Fruit fly (Drosophila melanogaster): ENCODE measurements around the gene Pex12.

Pex12 gene

dm6 chr2L:856001-856400 is 40.2 kb downstream of the Pex12 start (continued):
- TF ChIP-seq tx (GFP tag; optimal IDR thresholded peaks at IDR 0.05) = no peak
- no peak for TF ChIP-seq usp (GFP tag; optimal IDR thresholded peaks at IDR 0.05)
- TF ChIP-seq ftz-f1 (GFP tag; optimal IDR thresholded peaks at IDR 0.05) = no peak
- TF ChIP-seq Dfd (GFP tag; optimal IDR thresholded peaks at IDR 0.05) = no peak
- no peak for TF ChIP-seq CG7556 (GFP tag; optimal IDR thresholded peaks at IDR 0.05)
- TF ChIP-seq yki (optimal IDR thresholded peaks at IDR 0.05) = no peak
- TF ChIP-seq dm (GFP tag; optimal IDR thresholded peaks at IDR 0.05) = no peak
- TF ChIP-seq HmgD (GFP tag; optimal IDR thresholded peaks at IDR 0.05) = no peak
- TF ChIP-seq insv (GFP tag; optimal IDR thresholded peaks at IDR 0.05) = no peak
- no peak for TF ChIP-seq CG3995 (GFP tag; optimal IDR thresholded peaks at IDR 0.05)
- TF ChIP-seq bab2 (GFP tag; optimal IDR thresholded peaks at IDR 0.05) = no peak
- TF ChIP-seq NC2β (GFP tag; optimal IDR thresholded peaks at IDR 0.05) = no peak
- TF ChIP-seq CG33557 (GFP tag; optimal IDR thresholded peaks at IDR 0.05) = peak; percentile 31
- TF ChIP-seq pb (GFP tag; optimal IDR thresholded peaks at IDR 0.05) = no peak
- TF ChIP-seq H15 (GFP tag; IDR thresholded peaks at IDR 0.05) = no peak
- TF ChIP-seq esg (GFP tag; conservative IDR thresholded peaks at IDR 0.05) = no peak
- TF ChIP-seq ERR (GFP tag; optimal IDR thresholded peaks at IDR 0.05) = no peak
- TF ChIP-seq CG6254 (GFP tag; optimal IDR thresholded peaks at IDR 0.05) = peak; percentile 21
- no peak for TF ChIP-seq Bteb2 (GFP tag; optimal IDR thresholded peaks at IDR 0.05)
- no peak for TF ChIP-seq CG6765 (GFP tag; optimal IDR thresholded peaks at IDR 0.05)
- TF ChIP-seq CG7745 (tag; optimal IDR thresholded peaks at IDR 0.05) = no peak
- TF ChIP-seq Meics (GFP tag; optimal IDR thresholded peaks at IDR 0.05) = peak; percentile 21
- TF ChIP-seq CG2199 (GFP tag; IDR thresholded peaks at IDR 0.05) = no peak
- no peak for TF ChIP-seq CG16863 (GFP tag; optimal IDR thresholded peaks at IDR 0.05)
- TF ChIP-seq CG11723 (GFP tag; optimal IDR thresholded peaks at IDR 0.05) = no peak
- TF ChIP-seq Hr78 (GFP tag; optimal IDR thresholded peaks at IDR 0.05) = no peak
- no peak for TF ChIP-seq MBD-R2 (GFP tag; IDR thresholded peaks at IDR 0.05)
- TF ChIP-seq CG17328 (GFP tag; IDR thresholded peaks at IDR 0.05) = no peak
- TF ChIP-seq BtbVII (GFP tag; optimal IDR thresholded peaks at IDR 0.05) = peak; percentile 15
- TF ChIP-seq CG17802 (tag; optimal IDR thresholded peaks at IDR 0.05) = no peak
- TF ChIP-seq Hey (tag; optimal IDR thresholded peaks at IDR 0.05) = no peak
- TF ChIP-seq eve (GFP tag; optimal IDR thresholded peaks at IDR 0.05) = no peak
- TF ChIP-seq CG3726 (GFP tag; IDR thresholded peaks at IDR 0.05) = no peak
- peak; percentile 73 for TF ChIP-seq lab (GFP tag; optimal IDR thresholded peaks at IDR 0.05)
- no peak for TF ChIP-seq HmgZ (tag; optimal IDR thresholded peaks at IDR 0.05)
- no peak for TF ChIP-seq nerfin-1 (tag; optimal IDR thresholded peaks at IDR 0.05)
- no peak for TF ChIP-seq Max (GFP tag; optimal IDR thresholded peaks at IDR 0.05)
- TF ChIP-seq crol (GFP tag; IDR thresholded peaks at IDR 0.05) = 0 out of 2 replicates have a peak, but pooled peaks have one; percentile 26
- TF ChIP-seq CG7987 (GFP tag; optimal IDR thresholded peaks at IDR 0.05) = peak; percentile 33
- TF ChIP-seq CG15011 (GFP tag; optimal IDR thresholded peaks at IDR 0.05) = no peak
- peak; percentile 21; the same call in 1 of the 2 replicates for TF ChIP-seq HLH3B (GFP tag; IDR thresholded peaks at IDR 0.05)
- TF ChIP-seq tna (GFP tag; IDR thresholded peaks at IDR 0.05; ENCODE audit: partially characterized antibody) = no peak
- 0 out of 3 replicates have a peak, but pooled peaks have one; percentile 50 for TF ChIP-seq otp (GFP tag; IDR thresholded peaks at IDR 0.05)
- no peak for TF ChIP-seq Ets65A (GFP tag)
- no peak for TF ChIP-seq Atf-2 (GFP tag; optimal IDR thresholded peaks at IDR 0.05)
- no peak for TF ChIP-seq CG10654 (GFP tag; optimal IDR thresholded peaks at IDR 0.05)
- TF ChIP-seq z (GFP tag; IDR thresholded peaks at IDR 0.05) = no peak
- no peak for TF ChIP-seq CG31224 (GFP tag; IDR thresholded peaks at IDR 0.05)
- no peak for TF ChIP-seq h (optimal IDR thresholded peaks at IDR 0.05)
- no peak for TF ChIP-seq hbn (GFP tag; IDR thresholded peaks at IDR 0.05; ENCODE audit: partially characterized antibody)
- no peak for TF ChIP-seq Dbx (GFP tag; IDR thresholded peaks at IDR 0.05)
- TF ChIP-seq CG15514 (GFP tag; optimal IDR thresholded peaks at IDR 0.05) = peak; percentile 52
- TF ChIP-seq CG10366 (GFP tag; IDR thresholded peaks at IDR 0.05) = no peak
